Worm (Caenorhabditis elegans) whole organism, L4 larva: Measurements from ENCODE around the gene taf-12.

Source experiments
- F10B5.3 ChIP-seq: sonication (generic microtip); optimal IDR thresholded peaks from 2 replicates; lab custom pipeline; 2016; ENCODE audit warnings: mild to moderate bottlenecking, missing genetic modification characterization, missing compliant biosample characterization
- R02D3.7 ChIP-seq: fragments of 150-350 bp; sonication (generic microtip); optimal IDR thresholded peaks from 3 replicates; lab custom pipeline; 2014; ENCODE audit warnings: missing biosample characterization, missing genetic modification characterization
- Y75B8A.6 ChIP-seq: fragments of 200-800 bp; sonication (Bioruptor generic); IDR thresholded peaks from 2 replicates; pipeline ENCODE4 v1.3.6; 2022; ENCODE audit warnings: missing genetic modification reagents, missing genetic modification characterization, missing compliant biosample characterization
- ZK337.2 ChIP-seq: fragments of 200-800 bp; sonication (Bioruptor generic); IDR thresholded peaks from 2 replicates; pipeline ENCODE4 v1.3.6; 2022; ENCODE audit warnings: missing genetic modification reagents, missing genetic modification characterization, missing compliant biosample characterization
- ZK546.5 ChIP-seq, 2 experiments: sonication (generic microtip); optimal IDR thresholded peaks; 2 replicates each; lab custom pipeline; 2017; ENCODE audit warnings: missing biosample characterization in 2 of 2, missing genetic modification characterization in 2 of 2
- aha-1 ChIP-seq: fragments of 150-350 bp; peaks from one replicate; lab custom pipeline; 2014; ENCODE audit warnings: missing biosample characterization, missing genetic modification characterization
- ceh-28 ChIP-seq: fragments of 150-350 bp; optimal IDR thresholded peaks from 2 replicates; lab custom pipeline; 2014; ENCODE audit warnings: missing biosample characterization, missing genetic modification reagents, missing genetic modification characterization
- ceh-32 ChIP-seq: sonication (generic microtip); optimal IDR thresholded peaks from 2 replicates; lab custom pipeline; 2016; ENCODE audit warnings: mild to moderate bottlenecking, missing genetic modification characterization, missing compliant biosample characterization; ENCODE audit not compliant: poor library complexity
- ceh-82 ChIP-seq: sonication (generic microtip); optimal IDR thresholded peaks from 2 replicates; lab custom pipeline; 2017; ENCODE audit warnings: missing biosample characterization, missing genetic modification characterization
- cey-2 ChIP-seq: sonication (generic microtip); optimal IDR thresholded peaks from 3 replicates; lab custom pipeline; 2017; ENCODE audit warnings: missing genetic modification characterization, mild to moderate bottlenecking, missing compliant biosample characterization, antibody characterized with exemption, borderline replicate concordance; ENCODE audit not compliant: insufficient read depth
- ctbp-1 ChIP-seq: fragments of 200-800 bp; sonication (Bioruptor generic); IDR thresholded peaks from 2 replicates; pipeline ENCODE4 v1.3.6; 2022; ENCODE audit warnings: missing genetic modification reagents, missing genetic modification characterization, missing compliant biosample characterization
- daf-19 ChIP-seq: fragments of 200-800 bp; sonication (Bioruptor generic); conservative IDR thresholded peaks from 2 replicates; pipeline ENCODE4 v1.3.6; 2022; ENCODE audit warnings: missing genetic modification characterization, missing compliant biosample characterization
- daf-8 ChIP-seq: fragments of 200-800 bp; sonication (Bioruptor generic); IDR thresholded peaks from 2 replicates; pipeline ENCODE4 v1.3.6; 2022; ENCODE audit warnings: missing genetic modification characterization, missing compliant biosample characterization
- dmd-6 ChIP-seq: fragments of 200-800 bp; sonication (Bioruptor generic); IDR thresholded peaks from 2 replicates; pipeline ENCODE4 v1.3.6; 2022; ENCODE audit warnings: missing genetic modification reagents, missing genetic modification characterization, missing compliant biosample characterization
- dve-1 ChIP-seq: sonication (generic microtip); optimal IDR thresholded peaks from 2 replicates; lab custom pipeline; 2017; ENCODE audit warnings: antibody characterized with exemption, mild to moderate bottlenecking, missing genetic modification characterization, missing compliant biosample characterization; ENCODE audit not compliant: insufficient read depth
- fos-1 ChIP-seq: fragments of 150-350 bp; optimal IDR thresholded peaks from 2 replicates; lab custom pipeline; 2014; ENCODE audit warnings: missing biosample characterization, missing genetic modification characterization
- hlh-11 ChIP-seq: fragments of 200-800 bp; sonication (Bioruptor generic); optimal IDR thresholded peaks from 2 replicates; lab custom pipeline; 2018; ENCODE audit warnings: mild to moderate bottlenecking, missing genetic modification characterization, missing compliant biosample characterization
- hlh-30 ChIP-seq: sonication (generic microtip); optimal IDR thresholded peaks from 2 replicates; lab custom pipeline; 2017; ENCODE audit warnings: antibody characterized with exemption, mild to moderate bottlenecking, missing genetic modification characterization, missing compliant biosample characterization; ENCODE audit not compliant: insufficient read depth
- jun-1 ChIP-seq: fragments of 150-350 bp; optimal IDR thresholded peaks from 2 replicates; lab custom pipeline; 2014; ENCODE audit warnings: missing biosample characterization, missing genetic modification reagents, missing genetic modification characterization
- lim-7 ChIP-seq: fragments of 200-800 bp; sonication (Bioruptor generic); IDR thresholded peaks from 2 replicates; pipeline ENCODE4 v1.3.6; 2022; ENCODE audit warnings: missing genetic modification characterization, missing compliant biosample characterization
- lin-29 ChIP-seq: fragments of 200-800 bp; sonication (Bioruptor generic); IDR thresholded peaks from 2 replicates; pipeline ENCODE4 v1.3.6; 2022; ENCODE audit warnings: missing genetic modification reagents, missing genetic modification characterization, missing compliant biosample characterization
- lin-39 ChIP-seq: fragments of 150-350 bp; optimal IDR thresholded peaks from 2 replicates; lab custom pipeline; 2014; ENCODE audit warnings: missing biosample characterization, missing genetic modification reagents, missing genetic modification characterization
- lsy-2 ChIP-seq, 2 experiments: fragments of 150-350 bp in 1 of 2; sonication (generic microtip) in 1 of 2; optimal IDR thresholded peaks; 2 replicates each; lab custom pipeline; 2014 to 2017; ENCODE audit warnings: missing biosample characterization in 2 of 2, missing genetic modification characterization in 2 of 2
- mdl-1 ChIP-seq, 2 experiments: fragments of 150-350 bp in 1 of 2; sonication (generic microtip) in 1 of 2; optimal IDR thresholded peaks; 2 replicates each; lab custom pipeline; 2014 to 2017; ENCODE audit warnings: missing biosample characterization in 2 of 2, missing genetic modification characterization in 2 of 2
- mdt-29 ChIP-seq: fragments of 200-800 bp; sonication (Bioruptor generic); IDR thresholded peaks from 2 replicates; pipeline ENCODE4 v1.3.6; 2022; ENCODE audit warnings: missing genetic modification reagents, missing genetic modification characterization, missing compliant biosample characterization
- mes-2 ChIP-seq: sonication (generic microtip); optimal IDR thresholded peaks from 2 replicates; lab custom pipeline; 2016; ENCODE audit warnings: missing genotype, mild to moderate bottlenecking, missing genetic modification characterization, missing compliant biosample characterization; ENCODE audit not compliant: poor library complexity, severe bottlenecking
- mxl-3 ChIP-seq: fragments of 200-800 bp; sonication (Bioruptor generic); optimal IDR thresholded peaks from 2 replicates; lab custom pipeline; 2018; ENCODE audit warnings: mild to moderate bottlenecking, missing genetic modification characterization, missing compliant biosample characterization
- nhr-111 ChIP-seq: fragments of 200-800 bp; sonication (Bioruptor generic); optimal IDR thresholded peaks from 2 replicates; lab custom pipeline; 2018; ENCODE audit warnings: mild to moderate bottlenecking, missing genetic modification characterization, missing compliant biosample characterization
- nhr-25 ChIP-seq: sonication (generic microtip); optimal IDR thresholded peaks from 2 replicates; lab custom pipeline; 2017; ENCODE audit warnings: missing genetic modification characterization, mild to moderate bottlenecking, missing compliant biosample characterization, antibody characterized with exemption, moderate library complexity, borderline replicate concordance; ENCODE audit not compliant: insufficient read depth
- nhr-28 ChIP-seq: fragments of 150-350 bp; optimal IDR thresholded peaks from 2 replicates; lab custom pipeline; 2014; ENCODE audit warnings: missing biosample characterization, missing genetic modification characterization
- nhr-41 ChIP-seq: fragments of 200-800 bp; sonication (Bioruptor generic); IDR thresholded peaks from 2 replicates; pipeline ENCODE4 v1.3.6; 2022; ENCODE audit warnings: missing genetic modification reagents, missing genetic modification characterization, missing compliant biosample characterization
- nhr-42 ChIP-seq: fragments of 200-800 bp; sonication (Bioruptor generic); IDR thresholded peaks from 2 replicates; pipeline ENCODE4 v1.3.6; 2022; ENCODE audit warnings: missing genetic modification characterization, missing compliant biosample characterization
- pha-4 ChIP-seq, 2 experiments: fragments of 150-350 bp in 1 of 2; fragments of 200-800 bp in 1 of 2; sonication (Bioruptor generic) in 1 of 2; IDR thresholded peaks in 1 of 2; optimal IDR thresholded peaks in 1 of 2; 2 replicates each; pipeline versions ENCODE4 v1.3.6 to Lab custom; 2014 to 2022; ENCODE audit warnings: missing genetic modification characterization in 2 of 2, missing genetic modification reagents in 2 of 2, missing biosample characterization in 1 of 2, missing compliant biosample characterization in 1 of 2
- rbr-2 ChIP-seq: sonication (generic microtip); optimal IDR thresholded peaks from 2 replicates; lab custom pipeline; 2016; ENCODE audit warnings: missing genotype, missing genetic modification characterization, missing compliant biosample characterization
- saeg-2 ChIP-seq: fragments of 200-800 bp; sonication (Bioruptor generic); IDR thresholded peaks from 2 replicates; pipeline ENCODE4 v1.3.6; 2022; ENCODE audit warnings: missing genetic modification reagents, missing genetic modification characterization, missing compliant biosample characterization
- set-16 ChIP-seq: fragments of 200-800 bp; sonication (Bioruptor generic); IDR thresholded peaks from 2 replicates; pipeline ENCODE4 v1.3.6; 2022; ENCODE audit warnings: missing genetic modification reagents, missing genetic modification characterization, missing compliant biosample characterization
- unc-39 ChIP-seq: sonication (generic microtip); optimal IDR thresholded peaks from 2 replicates; lab custom pipeline; 2017; ENCODE audit warnings: missing biosample characterization, missing genetic modification characterization
- unc-62 ChIP-seq, 3 experiments: fragments of 150-350 bp in 1 of 3; sonication (generic microtip); optimal IDR thresholded peaks in 2 of 3; peaks in 1 of 3; 1 replicate in 1 of 3; 2 replicates in 2 of 3; lab custom pipeline; 2014 to 2017; ENCODE audit warnings: missing biosample characterization in 3 of 3, missing genetic modification characterization in 3 of 3, missing genetic modification reagents in 3 of 3, missing genotype in 1 of 3
- zip-2 ChIP-seq: fragments of 150-350 bp; optimal IDR thresholded peaks from 2 replicates; lab custom pipeline; 2014; ENCODE audit warnings: missing biosample characterization, missing genetic modification characterization
- ztf-11 ChIP-seq: fragments of 150-350 bp; optimal IDR thresholded peaks from 2 replicates; lab custom pipeline; 2014; ENCODE audit warnings: missing biosample characterization, missing genetic modification characterization
- ztf-7 ChIP-seq: fragments of 150-350 bp; optimal IDR thresholded peaks from 2 replicates; lab custom pipeline; 2014; ENCODE audit warnings: missing biosample characterization, missing genetic modification characterization

taf-12 gene

ce11 chrIII:11870009-11870408 lies 928 bp upstream of the taf-12 start (continued):
- TF ChIP-seq dmd-6 (GFP tag; lab: Robert Waterston, UW) = peak; percentile 84
- TF ChIP-seq lin-39 (tag; lab: Kevin White, UChicago) = no peak
- TF ChIP-seq pha-4 (GFP tag; IDR thresholded peaks at IDR 0.05; lab: Robert Waterston, UW) = peak; percentile 67
- TF ChIP-seq pha-4 (tag; optimal IDR thresholded peaks at IDR 0.05; lab: Kevin White, UChicago) = peak; percentile 96
- TF ChIP-seq ZK337.2 (GFP tag; lab: Robert Waterston, UW) = peak; percentile 36; the same call in 1 of the 2 replicates
- peak; percentile 86 for TF ChIP-seq hlh-30 (tag; lab: Kevin White, UChicago)
- TF ChIP-seq dve-1 (tag; lab: Kevin White, UChicago) = peak; percentile 91
- TF ChIP-seq aha-1 (tag; lab: Kevin White, UChicago) = no peak
- TF ChIP-seq mxl-3 = peak; percentile 85
- TF ChIP-seq nhr-28 = peak; percentile 85
- TF ChIP-seq F10B5.3 = no peak
- peak in 1 of 2 experiments; percentile 48 for TF ChIP-seq unc-62 (GFP tag; optimal IDR thresholded peaks at IDR 0.05 in 1 of 2; lab: Kevin White, UChicago)
- no peak for TF ChIP-seq unc-62 (tag; optimal IDR thresholded peaks at IDR 0.05; lab: Kevin White, UChicago)
- no peak for TF ChIP-seq daf-8 (GFP tag; lab: Robert Waterston, UW)
- no peak for TF ChIP-seq saeg-2
- TF ChIP-seq Y75B8A.6 (GFP tag; lab: Robert Waterston, UW) = no peak
- TF ChIP-seq jun-1 (tag; lab: Kevin White, UChicago) = peak; percentile 9
- no peak for TF ChIP-seq nhr-41 (GFP tag; lab: Robert Waterston, UW)
- no peak for TF ChIP-seq lin-29 (GFP tag; lab: Robert Waterston, UW)
- peak; percentile 72 to 91 for TF ChIP-seq lsy-2 (tag; optimal IDR thresholded peaks at IDR 0.05; lab: Kevin White, UChicago)
- TF ChIP-seq fos-1 (tag; lab: Kevin White, UChicago) = no peak
- TF ChIP-seq unc-39 (tag; lab: Kevin White, UChicago) = no peak
- TF ChIP-seq daf-19 (GFP tag; lab: Robert Waterston, UW) = no peak
- no peak for TF ChIP-seq nhr-25 (tag; lab: Kevin White, UChicago)
- TF ChIP-seq ceh-82 (tag; lab: Kevin White, UChicago) = no peak
- peak; percentile 97 for TF ChIP-seq mes-2 (tag; lab: Kevin White, UChicago)
- TF ChIP-seq ztf-11 = no peak
- no peak for TF ChIP-seq mdt-29 (GFP tag; lab: Robert Waterston, UW)
- TF ChIP-seq nhr-111 = no peak
- TF ChIP-seq rbr-2 (tag; lab: Kevin White, UChicago) = peak; percentile 83
- no peak for TF ChIP-seq ZK546.5 (tag; optimal IDR thresholded peaks at IDR 0.05; lab: Kevin White, UChicago)
- TF ChIP-seq R02D3.7 (tag; lab: Kevin White, UChicago) = no peak
- TF ChIP-seq ceh-28 (tag; lab: Kevin White, UChicago) = no peak
- no peak for TF ChIP-seq nhr-42 (GFP tag; lab: Robert Waterston, UW)
- no peak for TF ChIP-seq ceh-32 (tag; lab: Kevin White, UChicago)
- no peak for TF ChIP-seq zip-2 (tag; lab: Kevin White, UChicago)
- TF ChIP-seq lim-7 (GFP tag; lab: Robert Waterston, UW) = no peak
- no peak for TF ChIP-seq cey-2
- peak; percentile 87 for TF ChIP-seq hlh-11 (tag; lab: Kevin White, UChicago)

- no peak for TF ChIP-seq mdl-1 (tag; optimal IDR thresholded peaks at IDR 0.05; lab: Kevin White, UChicago)
- no peak for TF ChIP-seq ztf-7 (tag; lab: Kevin White, UChicago)
- TF ChIP-seq ctbp-1 (GFP tag; lab: Robert Waterston, UW) = no peak
- no peak for TF ChIP-seq ZK337.2 (GFP tag; lab: Robert Waterston, UW)
- TF ChIP-seq fos-1 (tag; lab: Kevin White, UChicago) = no peak
- TF ChIP-seq cey-2 = no peak
- TF ChIP-seq set-16 (GFP tag; lab: Robert Waterston, UW) = no peak
Observed at ce11 chrIII:11866127-11866526, 3.0 kb downstream of the taf-12 start.
